Fruit fly (Drosophila melanogaster): Measurements from ENCODE around the gene twin.

Gene twin

DNA sequence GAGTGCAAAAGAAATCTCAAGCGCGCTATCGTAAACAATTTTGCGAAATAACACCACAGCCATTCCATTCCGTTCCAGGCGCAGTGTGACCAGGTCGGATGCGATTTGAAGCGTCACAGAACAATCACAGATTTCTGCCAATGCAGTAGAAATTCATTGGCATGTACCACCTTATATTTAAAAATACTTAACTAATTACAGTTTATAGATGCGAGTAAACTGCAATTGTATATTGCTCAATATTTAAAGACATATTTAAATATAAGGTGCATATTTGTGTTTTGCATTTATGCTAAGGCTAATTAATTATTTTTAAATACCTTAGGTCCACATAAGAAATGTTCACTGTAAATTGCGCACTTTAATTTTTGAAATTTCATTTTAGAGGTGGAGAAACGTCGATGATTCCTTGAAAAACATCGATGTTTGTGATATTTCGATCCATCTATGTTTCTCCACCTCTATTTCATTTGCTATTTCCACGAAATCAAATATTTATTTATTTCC, 28.3 kb downstream of the twin start, which contains the start of the genes SMC6 and CG6204 (continued):
- peak; percentile 96 for TF ChIP-seq acj6 (GFP tag; optimal IDR thresholded peaks at IDR 0.05)
- peak; percentile 93 for TF ChIP-seq Lpt (GFP tag; optimal IDR thresholded peaks at IDR 0.05)
- TF ChIP-seq cyc (GFP tag; optimal IDR thresholded peaks at IDR 0.05), result peak; percentile 97
- TF ChIP-seq Eip75B (GFP tag; optimal IDR thresholded peaks at IDR 0.05), result peak; percentile 95
- TF ChIP-seq net (GFP tag; optimal IDR thresholded peaks at IDR 0.05), result peak; percentile 90
- peak; percentile 96 for TF ChIP-seq Ets96B (tag; optimal IDR thresholded peaks at IDR 0.05)
- TF ChIP-seq Smox (GFP tag; optimal IDR thresholded peaks at IDR 0.05), result peak; percentile 95
- no peak for TF ChIP-seq CG6276 (GFP tag; optimal IDR thresholded peaks at IDR 0.05)
- peak; percentile 90 for TF ChIP-seq fd59A (GFP tag; optimal IDR thresholded peaks at IDR 0.05)
- peak; percentile 96 for TF ChIP-seq CG11902 (GFP tag; optimal IDR thresholded peaks at IDR 0.05)
- peak; percentile 93 for TF ChIP-seq dsx (GFP tag; optimal IDR thresholded peaks at IDR 0.05; ENCODE audit: poor library complexity, severe bottlenecking)
- TF ChIP-seq svp (GFP tag), result peak; percentile 97
- peak; percentile 91 for TF ChIP-seq CG1621 (tag; optimal IDR thresholded peaks at IDR 0.05)
- TF ChIP-seq fkh (GFP tag; optimal IDR thresholded peaks at IDR 0.05), result peak; percentile 74
- peak; percentile 96 for TF ChIP-seq Hr39 (GFP tag; optimal IDR thresholded peaks at IDR 0.05)
- TF ChIP-seq Hr4 (GFP tag; optimal IDR thresholded peaks at IDR 0.05), result peak; percentile 97
- TF ChIP-seq spab (GFP tag; optimal IDR thresholded peaks at IDR 0.05), result peak; percentile 90
- TF ChIP-seq CG15336 (GFP tag; IDR thresholded peaks at IDR 0.05), result peak; percentile 94
- TF ChIP-seq CG3919 (GFP tag; optimal IDR thresholded peaks at IDR 0.05), result peak; percentile 96
- TF ChIP-seq CG6808 (GFP tag; optimal IDR thresholded peaks at IDR 0.05), result peak; percentile 90
- TF ChIP-seq CG8632 (GFP tag; optimal IDR thresholded peaks at IDR 0.05), result peak; percentile 95
- peak; percentile 95 for TF ChIP-seq Ets21C (GFP tag; optimal IDR thresholded peaks at IDR 0.05)

DNA sequence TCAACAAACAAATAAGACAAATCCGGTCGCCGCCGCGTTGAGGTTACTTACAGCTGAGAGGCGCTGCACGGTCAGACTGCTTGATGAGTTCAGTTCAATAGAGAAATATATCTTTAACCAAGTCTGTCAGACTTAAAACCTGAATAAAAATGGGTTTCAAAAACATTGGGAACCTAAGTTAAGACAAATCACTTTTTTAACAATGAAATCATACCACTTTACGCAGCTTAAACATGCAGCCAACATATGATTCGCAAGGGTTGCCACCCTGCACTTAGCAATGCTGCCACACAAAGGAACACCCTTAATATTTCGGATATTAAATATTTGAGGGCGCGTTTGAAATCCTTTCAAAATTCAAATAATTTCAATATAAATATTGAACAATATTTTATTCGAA, 33.1 kb downstream of the twin start, which contains the start of gene CG5515:
CG5515 (minus strand) TSS at position 278 of the 400 bp plus-strand sequence.
- peak; percentile 48 for TF ChIP-seq CG3032 (tag; optimal IDR thresholded peaks at IDR 0.05)
- TF ChIP-seq CG32006 (GFP tag; optimal IDR thresholded peaks at IDR 0.05), result peak; percentile 65
- peak; percentile 57; the same call in 2 of the 3 replicates for TF ChIP-seq eg (GFP tag; IDR thresholded peaks at IDR 0.05)
- TF ChIP-seq cyc (GFP tag; optimal IDR thresholded peaks at IDR 0.05), result peak; percentile 57
- TF ChIP-seq OdsH (GFP tag; optimal IDR thresholded peaks at IDR 0.05), result peak; percentile 73
- TF ChIP-seq Sox14 (GFP tag; optimal IDR thresholded peaks at IDR 0.05), result peak; percentile 79
- TF ChIP-seq pdm3 (GFP tag; optimal IDR thresholded peaks at IDR 0.05), result peak; percentile 74
- TF ChIP-seq CG16779 (tag; optimal IDR thresholded peaks at IDR 0.05), result no peak
- peak; percentile 78 for TF ChIP-seq Hr4 (GFP tag; optimal IDR thresholded peaks at IDR 0.05)
- TF ChIP-seq Hr38 (GFP tag; optimal IDR thresholded peaks at IDR 0.05), result no peak
- TF ChIP-seq esn (GFP tag; optimal IDR thresholded peaks at IDR 0.05), result peak; percentile 81
- TF ChIP-seq topi (GFP tag; optimal IDR thresholded peaks at IDR 0.05), result peak; percentile 75
- TF ChIP-seq CG10631 (GFP tag; optimal IDR thresholded peaks at IDR 0.05), result peak; percentile 62
- TF ChIP-seq CG34406 (GFP tag; optimal IDR thresholded peaks at IDR 0.05), result peak; percentile 63
- TF ChIP-seq CG9139 (GFP tag; optimal IDR thresholded peaks at IDR 0.05), result no peak
- TF ChIP-seq net (GFP tag; optimal IDR thresholded peaks at IDR 0.05), result peak; percentile 48
- peak; percentile 78 for TF ChIP-seq Eip78C (GFP tag)
- no peak for TF ChIP-seq Eip93F (GFP tag; optimal IDR thresholded peaks at IDR 0.05)
- TF ChIP-seq CG3919 (GFP tag; optimal IDR thresholded peaks at IDR 0.05), result no peak
- TF ChIP-seq CG7368 (GFP tag; optimal IDR thresholded peaks at IDR 0.05), result no peak
- no peak for TF ChIP-seq dsx (GFP tag; optimal IDR thresholded peaks at IDR 0.05; ENCODE audit: poor library complexity, severe bottlenecking)
- peak; percentile 67 for TF ChIP-seq Ets21C (GFP tag; optimal IDR thresholded peaks at IDR 0.05)
- TF ChIP-seq CG6163 (GFP tag; IDR thresholded peaks at IDR 0.05), result peak; percentile 64
- TF ChIP-seq fkh (GFP tag; optimal IDR thresholded peaks at IDR 0.05), result no peak
- no peak for TF ChIP-seq spab (GFP tag; optimal IDR thresholded peaks at IDR 0.05)
- TF ChIP-seq CG11902 (GFP tag; optimal IDR thresholded peaks at IDR 0.05), result peak; percentile 45
- peak; percentile 64 for TF ChIP-seq Sox15 (GFP tag; optimal IDR thresholded peaks at IDR 0.05)
- no peak for TF ChIP-seq CG1621 (tag; optimal IDR thresholded peaks at IDR 0.05)
- peak; percentile 80 for TF ChIP-seq CG31627 (GFP tag; optimal IDR thresholded peaks at IDR 0.05)
- TF ChIP-seq lz (GFP tag; optimal IDR thresholded peaks at IDR 0.05), result peak; percentile 77
- TF ChIP-seq CG6792 (GFP tag; optimal IDR thresholded peaks at IDR 0.05), result peak; percentile 45
- TF ChIP-seq CG6808 (GFP tag; optimal IDR thresholded peaks at IDR 0.05), result no peak
- TF ChIP-seq Met (GFP tag; optimal IDR thresholded peaks at IDR 0.05), result no peak
- TF ChIP-seq CG8632 (GFP tag; optimal IDR thresholded peaks at IDR 0.05), result peak; percentile 22
- TF ChIP-seq Sox102F (GFP tag; optimal IDR thresholded peaks at IDR 0.05), result no peak
- peak; percentile 82 for TF ChIP-seq Hr39 (GFP tag; optimal IDR thresholded peaks at IDR 0.05)
- no peak for TF ChIP-seq fd85E (GFP tag; optimal IDR thresholded peaks at IDR 0.05)
- TF ChIP-seq CG10669 (GFP tag; optimal IDR thresholded peaks at IDR 0.05), result no peak
- TF ChIP-seq Ets96B (tag; optimal IDR thresholded peaks at IDR 0.05), result no peak
- peak; percentile 63 for TF ChIP-seq acj6 (GFP tag; optimal IDR thresholded peaks at IDR 0.05)
- no peak for TF ChIP-seq CG15336 (GFP tag; IDR thresholded peaks at IDR 0.05)
- peak; percentile 14; the same call in 1 of the 2 replicates for TF ChIP-seq CG11294 (GFP tag; IDR thresholded peaks at IDR 0.05)
